Worm (Caenorhabditis elegans): ENCODE data around the gene exc-12.

exc-12 gene

DNA sequence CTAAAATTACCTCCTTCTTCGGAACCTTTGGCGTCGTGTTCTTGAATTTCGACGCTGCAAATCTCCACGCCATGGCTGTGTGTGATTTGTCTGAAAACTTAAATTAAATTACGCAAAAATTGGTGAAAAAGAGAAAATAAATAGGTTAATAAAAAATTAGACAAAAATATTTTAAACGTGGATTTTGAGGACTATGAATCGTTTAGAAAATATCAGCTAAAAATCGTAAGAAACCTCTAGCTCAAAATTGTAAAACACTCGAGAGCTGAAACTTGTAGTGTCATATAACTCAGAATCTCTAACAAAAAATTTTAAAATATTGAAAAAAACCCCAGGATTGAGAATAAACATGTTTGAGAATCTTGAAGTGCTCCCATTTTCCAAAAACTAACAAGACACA lies 46.2 kb downstream of the exc-12 start, which contains the start of gene pod-1:
TSS of gene pod-1 (minus strand) at position 101 of the 400 bp plus-strand sequence.
- TF ChIP-seq nhr-12 (tag; optimal IDR thresholded peaks at IDR 0.05), result no peak
- TF ChIP-seq hlh-17 (GFP tag; optimal IDR thresholded peaks at IDR 0.05; ENCODE audit: borderline replicate concordance), result no peak
- TF ChIP-seq F16B12.6 (tag; optimal IDR thresholded peaks at IDR 0.05), result no peak
- TF ChIP-seq lin-15B (tag; optimal IDR thresholded peaks at IDR 0.05), result no peak
- TF ChIP-seq nhr-77 (tag; optimal IDR thresholded peaks at IDR 0.05), result no peak
- TF ChIP-seq lin-13 (GFP tag; optimal IDR thresholded peaks at IDR 0.05), result no peak
- no peak for TF ChIP-seq nhr-90 (tag; optimal IDR thresholded peaks at IDR 0.05; ENCODE audit: poor library complexity)
- TF ChIP-seq Y116A8C.19 (tag; optimal IDR thresholded peaks at IDR 0.05; ENCODE audit: borderline replicate concordance), result no peak
- TF ChIP-seq lin-14 (GFP tag; optimal IDR thresholded peaks at IDR 0.05), result no peak
- no peak for TF ChIP-seq aha-1 (tag; optimal IDR thresholded peaks at IDR 0.05)
- TF ChIP-seq dsc-1 (tag; optimal IDR thresholded peaks at IDR 0.05), result no peak
- TF ChIP-seq fkh-4 (tag; optimal IDR thresholded peaks at IDR 0.05; ENCODE audit: borderline replicate concordance), result no peak
- TF ChIP-seq nhr-76 (tag; optimal IDR thresholded peaks at IDR 0.05), result no peak
- no peak for TF ChIP-seq ama-1 (optimal IDR thresholded peaks at IDR 0.05)
- no peak for TF ChIP-seq pqm-1 (tag; optimal IDR thresholded peaks at IDR 0.05)
- no peak for TF ChIP-seq irx-1 (tag; optimal IDR thresholded peaks at IDR 0.05)
- no peak for TF ChIP-seq nhr-11 (tag; optimal IDR thresholded peaks at IDR 0.05)
- no peak for TF ChIP-seq snpc-4 (tag; optimal IDR thresholded peaks at IDR 0.05)
- TF ChIP-seq swsn-7 (tag; optimal IDR thresholded peaks at IDR 0.05), result no peak

DNA sequence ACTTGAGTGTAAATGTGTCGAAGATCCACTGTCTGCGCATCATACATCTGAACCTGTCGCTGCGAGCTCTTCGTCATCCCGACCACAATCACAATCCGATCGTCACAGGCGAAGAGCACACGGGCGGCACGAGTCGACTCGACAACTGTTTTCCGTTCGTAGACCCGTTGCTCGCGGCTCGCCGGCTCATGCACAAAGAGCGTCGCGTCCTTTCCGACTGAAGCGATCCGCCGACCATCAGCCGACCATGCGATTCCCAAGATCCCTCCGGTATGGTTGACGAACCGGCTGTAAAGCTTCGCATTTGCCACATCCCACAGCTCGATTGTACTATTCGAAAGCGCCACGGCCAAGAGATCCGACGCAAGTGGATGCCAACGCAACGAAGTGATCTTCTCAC lies 51.8 kb downstream of the exc-12 start:
- TF ChIP-seq sup-37 (GFP tag; optimal IDR thresholded peaks at IDR 0.05) (no peak), mef-2 (tag; optimal IDR thresholded peaks at IDR 0.05) (no peak), nhr-237 (tag; optimal IDR thresholded peaks at IDR 0.05) (no peak), efl-1 (optimal IDR thresholded peaks at IDR 0.05) (no peak), efl-1 (GFP tag; optimal IDR thresholded peaks at IDR 0.05 in 1 of 2) (peak in 1 of 2 experiments; percentile 85)

All from whole organism, L1 larva.